Fruit fly (Drosophila melanogaster) whole organism, embryonic: ENCODE measurements around the gene mil.

Experiments used
- Atf-2 ChIP-seq: fragments of 200-800 bp; sonication (Bioruptor generic); optimal IDR thresholded peaks from 2 replicates; lab custom pipeline; 2016; ENCODE audit warnings: missing biosample characterization, missing genetic modification characterization
- Atf3 ChIP-seq: fragments of 200-800 bp; sonication (Bioruptor generic); optimal IDR thresholded peaks from 3 replicates; lab custom pipeline; 2016; ENCODE audit warnings: missing biosample characterization, missing genetic modification characterization
- BtbVII ChIP-seq: fragments of 200-800 bp; sonication (Bioruptor generic); optimal IDR thresholded peaks from 3 replicates; lab custom pipeline; 2017; ENCODE audit warnings: missing biosample characterization, mild to moderate bottlenecking, missing genetic modification characterization
- CG12744 ChIP-seq: fragments of 200-800 bp; sonication (Bioruptor generic); optimal IDR thresholded peaks from 2 replicates; lab custom pipeline; 2016; ENCODE audit warnings: missing biosample characterization, missing genetic modification characterization
- CG13894 ChIP-seq: fragments of 200-800 bp; sonication (Bioruptor generic); optimal IDR thresholded peaks from 3 replicates; lab custom pipeline; 2018; ENCODE audit warnings: missing biosample characterization, mild to moderate bottlenecking, missing genetic modification characterization, moderate library complexity
- CG14710 ChIP-seq: fragments of 200-800 bp; sonication (Bioruptor generic); optimal IDR thresholded peaks from 3 replicates; lab custom pipeline; 2019; ENCODE audit warnings: missing biosample characterization, mild to moderate bottlenecking, missing genetic modification characterization, moderate library complexity
- CG14965 ChIP-seq: fragments of 200-800 bp; sonication (Bioruptor generic); optimal IDR thresholded peaks from 2 replicates; lab custom pipeline; 2016; ENCODE audit warnings: missing biosample characterization, missing genetic modification characterization, borderline replicate concordance
- CG15601 ChIP-seq: fragments of 200-800 bp; sonication (Bioruptor generic); optimal IDR thresholded peaks from 3 replicates; lab custom pipeline; 2019; ENCODE audit warnings: missing biosample characterization, mild to moderate bottlenecking, missing genetic modification characterization, moderate library complexity
- CG16813 ChIP-seq: fragments of 200-800 bp; sonication (Bioruptor generic); IDR thresholded peaks from 3 replicates; pipeline ENCODE4 v1.3.6; 2022; ENCODE audit warnings: missing biosample characterization, missing genetic modification characterization; ENCODE audit not compliant: partially characterized antibody
- CG17359 ChIP-seq: fragments of 200-800 bp; sonication (Bioruptor generic); optimal IDR thresholded peaks from 3 replicates; lab custom pipeline; 2018; ENCODE audit warnings: missing biosample characterization, mild to moderate bottlenecking, missing genetic modification characterization, moderate library complexity
- CG17361 ChIP-seq: fragments of 200-800 bp; sonication (Bioruptor generic); IDR thresholded peaks from 3 replicates; pipeline ENCODE4 v1.3.6; 2022; ENCODE audit warnings: missing biosample characterization, missing genetic modification characterization
- CG17829 ChIP-seq: fragments of 200-800 bp; optimal IDR thresholded peaks from 2 replicates; lab custom pipeline; 2019; ENCODE audit warnings: missing biosample characterization, mild to moderate bottlenecking, missing genetic modification characterization, moderate library complexity
- CG2712 ChIP-seq: fragments of 200-800 bp; optimal IDR thresholded peaks from 3 replicates; lab custom pipeline; 2019; ENCODE audit warnings: missing biosample characterization, mild to moderate bottlenecking, missing genetic modification characterization, moderate library complexity
- CG30020 ChIP-seq: fragments of 200-800 bp; optimal IDR thresholded peaks from 2 replicates; lab custom pipeline; 2019; ENCODE audit warnings: missing biosample characterization, mild to moderate bottlenecking, missing genetic modification characterization, moderate library complexity
- CG3065 ChIP-seq: fragments of 200-800 bp; sonication (Bioruptor generic); optimal IDR thresholded peaks from 2 replicates; lab custom pipeline; 2016; ENCODE audit warnings: missing biosample characterization, missing genetic modification characterization
- CG34224 ChIP-seq: fragments of 200-800 bp; sonication (Bioruptor generic); IDR thresholded peaks from 3 replicates; pipeline ENCODE4 v1.3.6; 2022; ENCODE audit warnings: missing biosample characterization, missing genetic modification characterization; ENCODE audit not compliant: partially characterized antibody
- CG3838 ChIP-seq: fragments of 200-800 bp; sonication (Bioruptor generic); optimal IDR thresholded peaks from 3 replicates; lab custom pipeline; 2016; ENCODE audit warnings: missing biosample characterization, missing genetic modification characterization
- CG4360 ChIP-seq: fragments of 200-800 bp; sonication (Bioruptor generic); IDR thresholded peaks from 2 replicates; pipeline ENCODE4 v1.3.6; 2022; ENCODE audit warnings: missing biosample characterization, missing genetic modification characterization
- CG4854 ChIP-seq: fragments of 200-800 bp; sonication (Bioruptor generic); optimal IDR thresholded peaks from 2 replicates; lab custom pipeline; 2016; ENCODE audit warnings: missing biosample characterization, missing genetic modification characterization, inconsistent platforms
- CG6791 ChIP-seq: fragments of 200-800 bp; sonication (Bioruptor generic); IDR thresholded peaks from 3 replicates; pipeline ENCODE4 v1.3.6; 2022; ENCODE audit warnings: missing biosample characterization, missing genetic modification characterization; ENCODE audit not compliant: partially characterized antibody
- CG9437 ChIP-seq: fragments of 200-800 bp; sonication (Bioruptor generic); optimal IDR thresholded peaks from 2 replicates; lab custom pipeline; 2018; ENCODE audit warnings: missing biosample characterization, mild to moderate bottlenecking, missing genetic modification characterization
- D19A ChIP-seq: fragments of 200-800 bp; optimal IDR thresholded peaks from 3 replicates; lab custom pipeline; 2019; ENCODE audit warnings: missing biosample characterization, mild to moderate bottlenecking, missing genetic modification characterization, moderate library complexity
- Dip3 ChIP-seq: fragments of 200-800 bp; sonication (Bioruptor generic); optimal IDR thresholded peaks from 3 replicates; lab custom pipeline; 2016; ENCODE audit warnings: missing biosample characterization, missing genetic modification characterization
- Drgx ChIP-seq: fragments of 200-800 bp; sonication (Bioruptor generic); IDR thresholded peaks from 2 replicates; pipeline ENCODE4 v1.3.6; 2022; ENCODE audit warnings: missing biosample characterization, missing genetic modification characterization
- Fer3 ChIP-seq: fragments of 200-800 bp; sonication (Bioruptor generic); optimal IDR thresholded peaks from 2 replicates; lab custom pipeline; 2018; ENCODE audit warnings: missing biosample characterization, mild to moderate bottlenecking, missing genetic modification characterization, moderate library complexity
- HmgZ ChIP-seq: fragments of 200-800 bp; sonication (Bioruptor generic); optimal IDR thresholded peaks from 2 replicates; lab custom pipeline; 2018; ENCODE audit warnings: missing biosample characterization, mild to moderate bottlenecking, missing genetic modification characterization
- Kr ChIP-seq: fragments of 200-800 bp; sonication (Bioruptor generic); optimal IDR thresholded peaks from 2 replicates; lab custom pipeline; 2017; ENCODE audit warnings: missing biosample characterization, mild to moderate bottlenecking, missing genetic modification characterization
- Oaz ChIP-seq: fragments of 200-800 bp; sonication (Bioruptor generic); IDR thresholded peaks from 2 replicates; pipeline ENCODE4 v1.3.6; 2022; ENCODE audit warnings: missing biosample characterization, missing genetic modification characterization
- Pdp1 ChIP-seq, 2 experiments: fragments of 200-800 bp; sonication (Bioruptor generic); optimal IDR thresholded peaks; 3 replicates each; lab custom pipeline; 2016; ENCODE audit warnings: missing biosample characterization in 2 of 2, missing genetic modification characterization in 2 of 2, mild to moderate bottlenecking in 1 of 2, moderate library complexity in 1 of 2
- Rfx ChIP-seq: fragments of 200-800 bp; sonication (Bioruptor generic); IDR thresholded peaks from 2 replicates; pipeline ENCODE4 v1.3.6; 2022; ENCODE audit warnings: missing biosample characterization, missing genetic modification characterization
- Six4 ChIP-seq: fragments of 200-800 bp; sonication (Bioruptor generic); optimal IDR thresholded peaks from 2 replicates; lab custom pipeline; 2016; ENCODE audit warnings: missing biosample characterization, missing genetic modification characterization
- Sry-β ChIP-seq: fragments of 200-800 bp; sonication (Bioruptor generic); optimal IDR thresholded peaks from 2 replicates; lab custom pipeline; 2018; ENCODE audit warnings: missing biosample characterization, mild to moderate bottlenecking, missing genetic modification characterization, moderate library complexity
- Stat92E ChIP-seq, 3 experiments: fragments of >200 bp in 2 of 3; fragments of 200-800 bp in 1 of 3; sonication (Bioruptor generic) in 1 of 3; optimal IDR thresholded peaks; 2 replicates each; lab custom pipeline; 2017 to 2019; ENCODE audit warnings: missing biosample characterization in 3 of 3, missing genetic modification characterization in 3 of 3, mild to moderate bottlenecking in 1 of 3, moderate library complexity in 1 of 3
- Taf1 ChIP-seq: fragments of 200-800 bp; sonication (Bioruptor generic); IDR thresholded peaks from 2 replicates; pipeline ENCODE4 v1.3.6; 2022; ENCODE audit warnings: missing biosample characterization, missing genetic modification characterization
- Trl ChIP-seq, 3 experiments: fragments of >200 bp in 2 of 3; fragments of 200-800 bp in 1 of 3; sonication (Bioruptor generic) in 1 of 3; optimal IDR thresholded peaks; 2 replicates in 1 of 3; 3 replicates in 2 of 3; lab custom pipeline; 2016 to 2017; ENCODE audit warnings: missing biosample characterization in 1 of 3, missing genetic modification characterization in 1 of 3
- YL-1 ChIP-seq: fragments of 200-800 bp; sonication (Bioruptor generic); optimal IDR thresholded peaks from 3 replicates; lab custom pipeline; 2017; ENCODE audit warnings: missing biosample characterization, mild to moderate bottlenecking, missing genetic modification characterization
- btn ChIP-seq: fragments of 200-800 bp; sonication (Bioruptor generic); optimal IDR thresholded peaks from 2 replicates; lab custom pipeline; 2016; ENCODE audit warnings: missing biosample characterization, missing genetic modification characterization
- cato ChIP-seq: fragments of 200-800 bp; sonication (Bioruptor generic); optimal IDR thresholded peaks from 2 replicates; lab custom pipeline; 2016; ENCODE audit warnings: missing biosample characterization, missing genetic modification characterization, borderline replicate concordance
- dati ChIP-seq: fragments of 200-800 bp; sonication (Bioruptor generic); IDR thresholded peaks from 2 replicates; pipeline ENCODE4 v1.3.6; 2022; ENCODE audit warnings: missing biosample characterization, missing genetic modification characterization
- fd96Cb ChIP-seq: fragments of 200-800 bp; sonication (Bioruptor generic); optimal IDR thresholded peaks from 2 replicates; lab custom pipeline; 2018; ENCODE audit warnings: missing biosample characterization, mild to moderate bottlenecking, missing genetic modification characterization, moderate library complexity
- gt ChIP-seq: fragments of 200-800 bp; sonication (Bioruptor generic); IDR thresholded peaks from 2 replicates; pipeline ENCODE4 v1.3.6; 2022; ENCODE audit warnings: missing biosample characterization, missing genetic modification characterization
- nau ChIP-seq: fragments of 200-800 bp; sonication (Bioruptor generic); optimal IDR thresholded peaks from 3 replicates; lab custom pipeline; 2017; ENCODE audit warnings: missing biosample characterization, mild to moderate bottlenecking, missing genetic modification characterization, missing genetic modification reagents
- org-1 ChIP-seq: fragments of 200-800 bp; sonication (Bioruptor generic); optimal IDR thresholded peaks from 2 replicates; lab custom pipeline; 2017; ENCODE audit warnings: missing biosample characterization, missing genetic modification characterization
- p53 ChIP-seq: fragments of 200-800 bp; sonication (Bioruptor generic); optimal IDR thresholded peaks from 2 replicates; lab custom pipeline; 2016; ENCODE audit warnings: missing biosample characterization, missing genetic modification characterization
- phol ChIP-seq: fragments of 200-800 bp; sonication (Bioruptor generic); optimal IDR thresholded peaks from 3 replicates; lab custom pipeline; 2018; ENCODE audit warnings: missing biosample characterization, mild to moderate bottlenecking, missing genetic modification characterization, moderate library complexity
- run ChIP-seq: fragments of 200-800 bp; sonication (Bioruptor generic); optimal IDR thresholded peaks from 3 replicates; lab custom pipeline; 2018; ENCODE audit warnings: missing biosample characterization, mild to moderate bottlenecking, missing genetic modification characterization
- schlank ChIP-seq: fragments of 200-800 bp; sonication (Bioruptor generic); optimal IDR thresholded peaks from 2 replicates; lab custom pipeline; 2018; ENCODE audit warnings: missing biosample characterization, mild to moderate bottlenecking, missing genetic modification characterization
- shn ChIP-seq: fragments of 200-800 bp; sonication (Bioruptor generic); optimal IDR thresholded peaks from 3 replicates; lab custom pipeline; 2016; ENCODE audit warnings: missing biosample characterization, missing genetic modification characterization
- slou ChIP-seq: fragments of 200-800 bp; sonication (Bioruptor generic); optimal IDR thresholded peaks from 3 replicates; lab custom pipeline; 2016; ENCODE audit warnings: missing biosample characterization, missing genetic modification characterization
- trem ChIP-seq: fragments of 200-800 bp; optimal IDR thresholded peaks from 3 replicates; lab custom pipeline; 2019; ENCODE audit warnings: missing biosample characterization, mild to moderate bottlenecking, missing genetic modification characterization, moderate library complexity
- wor ChIP-seq: fragments of 200-800 bp; sonication (Bioruptor generic); IDR thresholded peaks from 2 replicates; pipeline ENCODE4 v1.3.6; 2022; ENCODE audit warnings: missing biosample characterization, missing genetic modification characterization

The mil gene

dm6 chr3R:27953890-27954289 lies 41.6 kb downstream of the mil start, which contains the start of gene CG4951 (continued):
- no peak for TF ChIP-seq org-1 (GFP tag; lab: Kevin White, UChicago)
- TF ChIP-seq p53 (GFP tag; lab: Kevin White, UChicago): no peak
- no peak for TF ChIP-seq Taf1 (GFP tag; lab: Robert Waterston, UW)
- peak; percentile 66 for TF ChIP-seq trem (tag; lab: Kevin White, UChicago)
- no peak for TF ChIP-seq slou (GFP tag; lab: Kevin White, UChicago)
- no peak for TF ChIP-seq wor
- no peak for TF ChIP-seq CG3838
- TF ChIP-seq Kr: no peak
- TF ChIP-seq Rfx (GFP tag; lab: Robert Waterston, UW): no peak
- no peak for TF ChIP-seq CG15601
- TF ChIP-seq Sry-β (GFP tag; lab: Kevin White, UChicago): no peak
- TF ChIP-seq CG17361 (GFP tag; lab: Robert Waterston, UW): no peak
- TF ChIP-seq CG17359 (tag; lab: Kevin White, UChicago): no peak
- TF ChIP-seq run (tag; lab: Kevin White, UChicago): no peak
- no peak for TF ChIP-seq Pdp1 (GFP tag; optimal IDR thresholded peaks at IDR 0.05; lab: Kevin White, UChicago)
- TF ChIP-seq Atf-2: no peak
- no peak for TF ChIP-seq CG4854 (GFP tag; lab: Kevin White, UChicago)
- TF ChIP-seq cato (GFP tag; lab: Kevin White, UChicago): no peak
- TF ChIP-seq D19A (tag; lab: Kevin White, UChicago): no peak
- TF ChIP-seq CG17829 (tag; lab: Kevin White, UChicago): no peak
- no peak for TF ChIP-seq dati (GFP tag; lab: Robert Waterston, UW)
- no peak for TF ChIP-seq Stat92E (GFP tag; optimal IDR thresholded peaks at IDR 0.05; lab: Kevin White, UChicago)
- TF ChIP-seq CG14965 (GFP tag; lab: Kevin White, UChicago): no peak
- TF ChIP-seq schlank (tag; lab: Kevin White, UChicago): no peak
- no peak for TF ChIP-seq fd96Cb (tag; lab: Kevin White, UChicago)
- peak; percentile 61; the same call in 2 of the 3 replicates for TF ChIP-seq CG6791 (GFP tag; lab: Robert Waterston, UW)
- TF ChIP-seq CG2712 (tag; lab: Kevin White, UChicago): no peak
- TF ChIP-seq Trl (optimal IDR thresholded peaks at IDR 0.05; lab: Kevin White, UChicago): no peak
- TF ChIP-seq Trl (GFP tag; optimal IDR thresholded peaks at IDR 0.05; lab: Kevin White, UChicago): no peak
- no peak for TF ChIP-seq gt
- TF ChIP-seq CG30020 (tag; lab: Kevin White, UChicago): no peak
- TF ChIP-seq Atf3: no peak
- TF ChIP-seq CG34224 (GFP tag; lab: Robert Waterston, UW): peak; percentile 57; the same call in 2 of the 3 replicates
- TF ChIP-seq CG13894 (tag; lab: Kevin White, UChicago): no peak
- TF ChIP-seq CG14710: peak; percentile 40
- no peak for TF ChIP-seq CG12744 (GFP tag; lab: Kevin White, UChicago)
- no peak for TF ChIP-seq nau (GFP tag; lab: Kevin White, UChicago)
- no peak for TF ChIP-seq BtbVII (GFP tag; lab: Kevin White, UChicago)
- TF ChIP-seq Fer3: no peak
- TF ChIP-seq CG4360 (GFP tag; lab: Robert Waterston, UW): peak; percentile 85
- peak; percentile 36; the same call in 1 of the 3 replicates for TF ChIP-seq CG16813 (GFP tag; lab: Robert Waterston, UW)
- TF ChIP-seq YL-1 (GFP tag; lab: Kevin White, UChicago): peak; percentile 26
- no peak for TF ChIP-seq Oaz (GFP tag; lab: Robert Waterston, UW)
- TF ChIP-seq Six4 (GFP tag; lab: Kevin White, UChicago): no peak
- no peak for TF ChIP-seq btn (GFP tag; lab: Kevin White, UChicago)
- TF ChIP-seq shn (GFP tag; lab: Kevin White, UChicago): no peak
- TF ChIP-seq CG9437 (GFP tag; lab: Kevin White, UChicago): no peak
- TF ChIP-seq Dip3 (GFP tag; lab: Kevin White, UChicago): no peak
- TF ChIP-seq Drgx (GFP tag; lab: Robert Waterston, UW): no peak
- TF ChIP-seq CG3065 (GFP tag; lab: Kevin White, UChicago): no peak
- TF ChIP-seq phol (tag; lab: Kevin White, UChicago): peak; percentile 63
- TF ChIP-seq HmgZ (tag; lab: Kevin White, UChicago): peak; percentile 47
